Fruit fly (Drosophila melanogaster) Kc167 (cell line): ENCODE measurements around the gene lbl.

ENCODE experiments used
- h ChIP-seq: fragments of >200 bp; optimal IDR thresholded peaks from 3 replicates; lab custom pipeline; 2018; ENCODE audit warnings: missing external identifiers
- insv ChIP-seq: fragments of >200 bp; optimal IDR thresholded peaks from 3 replicates; lab custom pipeline; 2018; ENCODE audit warnings: missing external identifiers
- psq ChIP-seq: fragments of >200 bp; optimal IDR thresholded peaks from 2 replicates; lab custom pipeline; 2017; ENCODE audit warnings: missing external identifiers
- ttk ChIP-seq: sonication (Bioruptor generic); optimal IDR thresholded peaks from 2 replicates; lab custom pipeline; 2017; ENCODE audit warnings: missing external identifiers

DNA sequence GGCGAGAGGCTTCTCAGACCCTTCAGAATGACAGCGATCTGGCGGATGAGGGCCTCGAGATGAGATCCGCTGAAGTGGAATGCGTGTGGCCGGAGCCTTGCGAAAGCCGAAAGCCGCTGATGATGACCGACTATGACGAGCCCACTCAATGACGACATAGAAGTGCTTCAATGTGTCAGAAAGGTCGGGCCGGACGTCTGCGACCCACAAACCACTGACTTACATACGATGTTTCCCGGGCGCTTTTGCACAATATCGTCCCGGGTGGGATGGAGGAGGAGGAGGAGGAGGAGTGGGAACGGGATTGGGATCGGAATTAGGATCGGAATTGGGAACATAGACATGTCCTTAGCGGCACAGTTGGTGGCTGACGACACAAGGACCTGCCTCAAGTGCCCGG, 43.0 kb downstream of the lbl start:
- TF ChIP-seq psq (lab: Kevin White, UChicago), result no peak
- no peak for TF ChIP-seq ttk
- no peak for TF ChIP-seq h
- no peak for TF ChIP-seq insv (lab: Kevin White, UChicago)
